Fruit fly (Drosophila melanogaster): ENCODE measurements around the gene msl-3.

msl-3 gene

dm6 chr3L:7137613-7138189, 12.4 kb upstream of the msl-3 start:
- no peak for TF ChIP-seq CG5204 (GFP tag; optimal IDR thresholded peaks at IDR 0.05)
- TF ChIP-seq CG12768 (GFP tag; optimal IDR thresholded peaks at IDR 0.05): no peak
- TF ChIP-seq CG1620 (GFP tag; optimal IDR thresholded peaks at IDR 0.05): no peak
- no peak for TF ChIP-seq cnc (optimal IDR thresholded peaks at IDR 0.05)
- TF ChIP-seq Clk (GFP tag; optimal IDR thresholded peaks at IDR 0.05): no peak

dm6 chr3L:7136663-7137062, 11.3 kb upstream of the msl-3 start:
- no peak for TF ChIP-seq toe (GFP tag; optimal IDR thresholded peaks at IDR 0.05)

- no peak for TF ChIP-seq CG7045 (GFP tag; optimal IDR thresholded peaks at IDR 0.05)
- TF ChIP-seq kay (GFP tag; ENCODE audit: borderline replicate concordance): peak; percentile 54
- TF ChIP-seq CG7101 (tag; optimal IDR thresholded peaks at IDR 0.05): no peak
- TF ChIP-seq tj (GFP tag; optimal IDR thresholded peaks at IDR 0.05): peak; percentile 85
Measured at dm6 chr3L:7134818-7135217, 9.5 kb upstream of the msl-3 start.

dm6 chr3L:7133699-7134655, 8.6 kb upstream of the msl-3 start, which contains the start of gene melt:
TSS of gene melt (plus strand) at chr3L:7134516.
- TF ChIP-seq kay (GFP tag; ENCODE audit: borderline replicate concordance) (peak; percentile 94), CG7045 (GFP tag; optimal IDR thresholded peaks at IDR 0.05) (peak; percentile 73), cnc (optimal IDR thresholded peaks at IDR 0.05) (no peak), CG33017 (tag; optimal IDR thresholded peaks at IDR 0.05) (peak; percentile 55), tj (GFP tag; optimal IDR thresholded peaks at IDR 0.05) (no peak), CG11617 (GFP tag; optimal IDR thresholded peaks at IDR 0.05) (peak; percentile 72), bab1 (GFP tag; optimal IDR thresholded peaks at IDR 0.05) (peak; percentile 84), Crg-1 (GFP tag; optimal IDR thresholded peaks at IDR 0.05) (peak; percentile 64), Clk (GFP tag; optimal IDR thresholded peaks at IDR 0.05) (peak; percentile 7), CG5204 (GFP tag; optimal IDR thresholded peaks at IDR 0.05) (peak; percentile 66), CG12768 (GFP tag; optimal IDR thresholded peaks at IDR 0.05) (peak; percentile 64), Hr96 (GFP tag; optimal IDR thresholded peaks at IDR 0.05) (peak; percentile 77), toe (GFP tag; optimal IDR thresholded peaks at IDR 0.05) (peak; percentile 61), cic (GFP tag; optimal IDR thresholded peaks at IDR 0.05) (peak; percentile 43), ovo (GFP tag; optimal IDR thresholded peaks at IDR 0.05) (peak; percentile 0), pad (GFP tag; optimal IDR thresholded peaks at IDR 0.05) (peak; percentile 62), CG1620 (GFP tag; optimal IDR thresholded peaks at IDR 0.05) (peak; percentile 50), CG7101 (tag; optimal IDR thresholded peaks at IDR 0.05) (peak; percentile 66), CG14711 (tag; optimal IDR thresholded peaks at IDR 0.05) (peak; percentile 51), Mnt (GFP tag; optimal IDR thresholded peaks at IDR 0.05) (peak; percentile 42)

- TF ChIP-seq bab1 (GFP tag; optimal IDR thresholded peaks at IDR 0.05) (no peak), CG11617 (GFP tag; optimal IDR thresholded peaks at IDR 0.05) (no peak), CG33017 (tag; optimal IDR thresholded peaks at IDR 0.05) (peak; percentile 19), CG7101 (tag; optimal IDR thresholded peaks at IDR 0.05) (peak; percentile 10), tj (GFP tag; optimal IDR thresholded peaks at IDR 0.05) (no peak), kay (GFP tag; ENCODE audit: borderline replicate concordance) (peak; percentile 9), pad (GFP tag; optimal IDR thresholded peaks at IDR 0.05) (no peak), Hr96 (GFP tag; optimal IDR thresholded peaks at IDR 0.05) (no peak)
Measured at dm6 chr3L:7132593-7132992, 7.3 kb upstream of the msl-3 start.

dm6 chr3L:7131447-7131983, 6.2 kb upstream of the msl-3 start, which contains the start of gene Acbp2:
TSS of gene Acbp2 (plus strand) at chr3L:7131863.
- TF ChIP-seq tj (GFP tag; optimal IDR thresholded peaks at IDR 0.05) (no peak), CG14711 (tag; optimal IDR thresholded peaks at IDR 0.05) (peak; percentile 0), toe (GFP tag; optimal IDR thresholded peaks at IDR 0.05) (no peak), cnc (optimal IDR thresholded peaks at IDR 0.05) (peak; percentile 59 to 60), CG7101 (tag; optimal IDR thresholded peaks at IDR 0.05) (peak; percentile 15), cic (GFP tag; optimal IDR thresholded peaks at IDR 0.05) (peak; percentile 74), Clk (GFP tag; optimal IDR thresholded peaks at IDR 0.05) (no peak), Hr96 (GFP tag; optimal IDR thresholded peaks at IDR 0.05) (no peak), CG11617 (GFP tag; optimal IDR thresholded peaks at IDR 0.05) (no peak), kay (GFP tag; ENCODE audit: borderline replicate concordance) (peak; percentile 88), bab1 (GFP tag; optimal IDR thresholded peaks at IDR 0.05) (no peak), pad (GFP tag; optimal IDR thresholded peaks at IDR 0.05) (peak; percentile 23), Crg-1 (GFP tag; optimal IDR thresholded peaks at IDR 0.05) (no peak), CG33017 (tag; optimal IDR thresholded peaks at IDR 0.05) (peak; percentile 55), Mnt (GFP tag; optimal IDR thresholded peaks at IDR 0.05) (peak; percentile 55), CG1620 (GFP tag; optimal IDR thresholded peaks at IDR 0.05) (no peak), ovo (GFP tag; optimal IDR thresholded peaks at IDR 0.05) (no peak), CG5204 (GFP tag; optimal IDR thresholded peaks at IDR 0.05) (no peak), CG12768 (GFP tag; optimal IDR thresholded peaks at IDR 0.05) (peak; percentile 72), CG7045 (GFP tag; optimal IDR thresholded peaks at IDR 0.05) (peak; percentile 34)
